Worm (Caenorhabditis elegans) whole organism, L4 larva: ENCODE measurements around the gene F54C8.1.

ENCODE experiments used
- D1046.2 ChIP-seq: fragments of 200-800 bp; sonication (Bioruptor generic); IDR thresholded peaks from 2 replicates; pipeline ENCODE4 v1.3.6; 2022; ENCODE audit warnings: missing genetic modification characterization, missing compliant biosample characterization
- Y75B8A.6 ChIP-seq: fragments of 200-800 bp; sonication (Bioruptor generic); IDR thresholded peaks from 2 replicates; pipeline ENCODE4 v1.3.6; 2022; ENCODE audit warnings: missing genetic modification reagents, missing genetic modification characterization, missing compliant biosample characterization
- aha-1 ChIP-seq: fragments of 150-350 bp; peaks from one replicate; lab custom pipeline; 2014; ENCODE audit warnings: missing biosample characterization, missing genetic modification characterization
- arid-1 ChIP-seq: fragments of 200-800 bp; sonication (Bioruptor generic); conservative IDR thresholded peaks from 2 replicates; pipeline ENCODE4 v1.3.6; 2022; ENCODE audit warnings: missing genetic modification reagents, missing genetic modification characterization, missing compliant biosample characterization
- ceh-44 ChIP-seq: fragments of 200-800 bp; sonication (Bioruptor generic); IDR thresholded peaks from 2 replicates; pipeline ENCODE4 v1.3.6; 2022; ENCODE audit warnings: missing genetic modification reagents, missing genetic modification characterization, missing compliant biosample characterization
- ces-1 ChIP-seq: fragments of 150-350 bp; sonication (generic microtip); optimal IDR thresholded peaks from 4 replicates; lab custom pipeline; 2014; ENCODE audit warnings: missing biosample characterization, missing genetic modification reagents, missing genetic modification characterization
- cey-2 ChIP-seq: sonication (generic microtip); optimal IDR thresholded peaks from 3 replicates; lab custom pipeline; 2017; ENCODE audit warnings: missing genetic modification characterization, mild to moderate bottlenecking, missing compliant biosample characterization, antibody characterized with exemption, borderline replicate concordance; ENCODE audit not compliant: insufficient read depth
- daf-19 ChIP-seq: fragments of 200-800 bp; sonication (Bioruptor generic); conservative IDR thresholded peaks from 2 replicates; pipeline ENCODE4 v1.3.6; 2022; ENCODE audit warnings: missing genetic modification characterization, missing compliant biosample characterization
- dmd-6 ChIP-seq: fragments of 200-800 bp; sonication (Bioruptor generic); IDR thresholded peaks from 2 replicates; pipeline ENCODE4 v1.3.6; 2022; ENCODE audit warnings: missing genetic modification reagents, missing genetic modification characterization, missing compliant biosample characterization
- dpl-1 ChIP-seq: fragments of 150-350 bp; optimal IDR thresholded peaks from 2 replicates; lab custom pipeline; 2014; ENCODE audit warnings: missing biosample characterization, missing genetic modification reagents, missing genetic modification characterization
- duxl-1 ChIP-seq: sonication (generic microtip); optimal IDR thresholded peaks from 2 replicates; lab custom pipeline; 2016; ENCODE audit warnings: mild to moderate bottlenecking, missing genetic modification characterization, moderate library complexity, missing compliant biosample characterization; ENCODE audit not compliant: poor library complexity
- dve-1 ChIP-seq: sonication (generic microtip); optimal IDR thresholded peaks from 2 replicates; lab custom pipeline; 2017; ENCODE audit warnings: antibody characterized with exemption, mild to moderate bottlenecking, missing genetic modification characterization, missing compliant biosample characterization; ENCODE audit not compliant: insufficient read depth
- egl-27 ChIP-seq: sonication (generic microtip); optimal IDR thresholded peaks from 3 replicates; lab custom pipeline; 2017; ENCODE audit warnings: missing biosample characterization, missing genetic modification reagents, missing genetic modification characterization
- gei-8 ChIP-seq: fragments of 200-800 bp; sonication (Bioruptor generic); optimal IDR thresholded peaks from 2 replicates; lab custom pipeline; 2018; ENCODE audit warnings: mild to moderate bottlenecking, missing genetic modification characterization, missing compliant biosample characterization
- hlh-11 ChIP-seq: fragments of 200-800 bp; sonication (Bioruptor generic); optimal IDR thresholded peaks from 2 replicates; lab custom pipeline; 2018; ENCODE audit warnings: mild to moderate bottlenecking, missing genetic modification characterization, missing compliant biosample characterization
- hmg-1.1 ChIP-seq: fragments of 200-800 bp; sonication (Bioruptor generic); IDR thresholded peaks from 2 replicates; pipeline ENCODE4 v1.3.6; 2022; ENCODE audit warnings: missing genetic modification reagents, missing genetic modification characterization, missing compliant biosample characterization
- lin-13 ChIP-seq: fragments of 150-350 bp; optimal IDR thresholded peaks from 2 replicates; lab custom pipeline; 2014; ENCODE audit warnings: missing biosample characterization, missing genetic modification reagents, missing genetic modification characterization
- lin-15B ChIP-seq: fragments of 150-350 bp; sonication (generic microtip); optimal IDR thresholded peaks from 3 replicates; lab custom pipeline; 2014; ENCODE audit warnings: missing biosample characterization, missing genetic modification characterization
- lin-38 ChIP-seq: fragments of 200-800 bp; sonication (Bioruptor generic); IDR thresholded peaks from 2 replicates; pipeline ENCODE4 v1.3.6; 2022; ENCODE audit warnings: missing genetic modification reagents, missing genetic modification characterization, missing compliant biosample characterization
- lsy-2 ChIP-seq, 2 experiments: fragments of 150-350 bp in 1 of 2; sonication (generic microtip) in 1 of 2; optimal IDR thresholded peaks; 2 replicates each; lab custom pipeline; 2014 to 2017; ENCODE audit warnings: missing biosample characterization in 2 of 2, missing genetic modification characterization in 2 of 2
- madf-9 ChIP-seq: fragments of 200-800 bp; sonication (Bioruptor generic); conservative IDR thresholded peaks from 2 replicates; pipeline ENCODE4 v1.3.6; 2022; ENCODE audit warnings: missing genetic modification reagents, missing genetic modification characterization, missing compliant biosample characterization
- mdl-1 ChIP-seq, 2 experiments: fragments of 150-350 bp in 1 of 2; sonication (generic microtip) in 1 of 2; optimal IDR thresholded peaks; 2 replicates each; lab custom pipeline; 2014 to 2017; ENCODE audit warnings: missing biosample characterization in 2 of 2, missing genetic modification characterization in 2 of 2
- mep-1 ChIP-seq: fragments of 150-350 bp; sonication (generic microtip); optimal IDR thresholded peaks from 3 replicates; lab custom pipeline; 2014; ENCODE audit warnings: missing biosample characterization, missing genetic modification characterization
- mes-2 ChIP-seq: sonication (generic microtip); optimal IDR thresholded peaks from 2 replicates; lab custom pipeline; 2016; ENCODE audit warnings: missing genotype, mild to moderate bottlenecking, missing genetic modification characterization, missing compliant biosample characterization; ENCODE audit not compliant: poor library complexity, severe bottlenecking
- mxl-3 ChIP-seq: fragments of 200-800 bp; sonication (Bioruptor generic); optimal IDR thresholded peaks from 2 replicates; lab custom pipeline; 2018; ENCODE audit warnings: mild to moderate bottlenecking, missing genetic modification characterization, missing compliant biosample characterization
- nhr-11 ChIP-seq: fragments of 150-350 bp; optimal IDR thresholded peaks from 2 replicates; lab custom pipeline; 2014; ENCODE audit warnings: missing biosample characterization, missing genetic modification characterization
- nhr-48 ChIP-seq: sonication (generic microtip); optimal IDR thresholded peaks from 2 replicates; lab custom pipeline; 2016; ENCODE audit warnings: mild to moderate bottlenecking, missing genetic modification characterization, missing compliant biosample characterization
- pha-4 ChIP-seq, 2 experiments: fragments of 150-350 bp in 1 of 2; fragments of 200-800 bp in 1 of 2; sonication (Bioruptor generic) in 1 of 2; IDR thresholded peaks in 1 of 2; optimal IDR thresholded peaks in 1 of 2; 2 replicates each; pipeline versions ENCODE4 v1.3.6 to Lab custom; 2014 to 2022; ENCODE audit warnings: missing genetic modification characterization in 2 of 2, missing genetic modification reagents in 2 of 2, missing biosample characterization in 1 of 2, missing compliant biosample characterization in 1 of 2
- pqm-1 ChIP-seq: sonication (generic microtip); optimal IDR thresholded peaks from 2 replicates; lab custom pipeline; 2017; ENCODE audit warnings: missing biosample characterization, missing genetic modification characterization
- rbr-2 ChIP-seq: sonication (generic microtip); optimal IDR thresholded peaks from 2 replicates; lab custom pipeline; 2016; ENCODE audit warnings: missing genotype, missing genetic modification characterization, missing compliant biosample characterization
- spr-3 ChIP-seq: fragments of 200-800 bp; sonication (Bioruptor generic); optimal IDR thresholded peaks from 2 replicates; lab custom pipeline; 2018; ENCODE audit warnings: mild to moderate bottlenecking, missing genetic modification characterization, missing compliant biosample characterization
- unc-130 ChIP-seq: sonication (generic microtip); optimal IDR thresholded peaks from 2 replicates; lab custom pipeline; 2016; ENCODE audit warnings: missing genetic modification reagents, missing genetic modification characterization, missing compliant biosample characterization
- unc-62 ChIP-seq, 3 experiments: fragments of 150-350 bp in 1 of 3; sonication (generic microtip); optimal IDR thresholded peaks in 2 of 3; peaks in 1 of 3; 1 replicate in 1 of 3; 2 replicates in 2 of 3; lab custom pipeline; 2014 to 2017; ENCODE audit warnings: missing biosample characterization in 3 of 3, missing genetic modification characterization in 3 of 3, missing genetic modification reagents in 3 of 3, missing genotype in 1 of 3
- zag-1 ChIP-seq: fragments of 150-350 bp; optimal IDR thresholded peaks from 2 replicates; lab custom pipeline; 2014; ENCODE audit warnings: missing biosample characterization, missing genetic modification characterization

The F54C8.1 gene

ce11 chrIII:9474501-9474900 is 35.0 kb downstream of the F54C8.1 start (continued):
- no peak for TF ChIP-seq gei-8
- peak; percentile 10 for TF ChIP-seq duxl-1 (tag; lab: Kevin White, UChicago)
- no peak for TF ChIP-seq lin-15B (tag; lab: Kevin White, UChicago)
- peak; percentile 26 for TF ChIP-seq dve-1 (tag; lab: Kevin White, UChicago)
- peak; percentile 36 for TF ChIP-seq mes-2 (tag; lab: Kevin White, UChicago)
- TF ChIP-seq mep-1 = peak; percentile 37

- TF ChIP-seq pha-4 (GFP tag; IDR thresholded peaks at IDR 0.05; lab: Robert Waterston, UW) (no peak), pha-4 (tag; optimal IDR thresholded peaks at IDR 0.05; lab: Kevin White, UChicago) (no peak), pqm-1 (no peak), lin-13 (GFP tag; lab: Kevin White, UChicago) (no peak), unc-62 (GFP tag; optimal IDR thresholded peaks at IDR 0.05 in 1 of 2; lab: Kevin White, UChicago) (no peak), unc-62 (tag; optimal IDR thresholded peaks at IDR 0.05; lab: Kevin White, UChicago) (no peak), dmd-6 (GFP tag; lab: Robert Waterston, UW) (peak; percentile 40; the same call in 1 of the 2 replicates), arid-1 (GFP tag; lab: Robert Waterston, UW) (no peak), spr-3 (no peak), egl-27 (tag; lab: Kevin White, UChicago) (no peak), lin-38 (GFP tag; lab: Robert Waterston, UW) (no peak), mxl-3 (GFP tag; lab: Kevin White, UChicago) (no peak), zag-1 (tag; lab: Kevin White, UChicago) (no peak), Y75B8A.6 (GFP tag; lab: Robert Waterston, UW) (no peak), ces-1 (GFP tag; lab: Kevin White, UChicago) (no peak), dve-1 (tag; lab: Kevin White, UChicago) (peak; percentile 7), unc-130 (no peak), D1046.2 (GFP tag; lab: Robert Waterston, UW) (no peak)
These were observed 37.1 kb downstream of the F54C8.1 start for ce11 chrIII:9476564-9476963.

- TF ChIP-seq mdl-1 (tag; optimal IDR thresholded peaks at IDR 0.05; lab: Kevin White, UChicago) (no peak), madf-9 (GFP tag; lab: Robert Waterston, UW) (no peak), hmg-1.1 (GFP tag; lab: Robert Waterston, UW) (no peak), dpl-1 (GFP tag; lab: Kevin White, UChicago) (no peak), aha-1 (peak; percentile 73), lsy-2 (tag; optimal IDR thresholded peaks at IDR 0.05; lab: Kevin White, UChicago) (peak in 1 of 2 experiments; percentile 17)
These were observed 43.0 kb downstream of the F54C8.1 start for ce11 chrIII:9482423-9482993.

ce11 chrIII:9483716-9484115 is 44.2 kb downstream of the F54C8.1 start:
- TF ChIP-seq nhr-48 (peak; percentile 3), unc-62 (GFP tag; optimal IDR thresholded peaks at IDR 0.05 in 1 of 2; lab: Kevin White, UChicago) (peak in 1 of 2 experiments; percentile 23), unc-62 (tag; optimal IDR thresholded peaks at IDR 0.05; lab: Kevin White, UChicago) (no peak), mep-1 (peak; percentile 4), Y75B8A.6 (GFP tag; lab: Robert Waterston, UW) (no peak), cey-2 (no peak), ceh-44 (GFP tag; lab: Robert Waterston, UW) (no peak), duxl-1 (tag; lab: Kevin White, UChicago) (no peak), hlh-11 (tag; lab: Kevin White, UChicago) (no peak), rbr-2 (tag; lab: Kevin White, UChicago) (peak; percentile 18), nhr-11 (peak; percentile 21), daf-19 (GFP tag; lab: Robert Waterston, UW) (no peak), mes-2 (tag; lab: Kevin White, UChicago) (peak; percentile 34)
- TF ChIP-seq, all 104 proteins: peak for 6
